Fruit fly (Drosophila melanogaster) whole organism, embryonic: ENCODE measurements around the gene eIF4E7.

Experiments
- Aef1 ChIP-seq: fragments of 200-800 bp; sonication (Bioruptor generic); IDR thresholded peaks from 3 replicates; pipeline ENCODE4 v1.3.6; 2022; ENCODE audit warnings: missing biosample characterization, missing genetic modification characterization
- Atf6 ChIP-seq: fragments of 200-800 bp; sonication (Bioruptor generic); IDR thresholded peaks from 2 replicates; pipeline ENCODE4 v1.3.6; 2022; ENCODE audit warnings: missing biosample characterization, missing genetic modification characterization
- Awh ChIP-seq: fragments of 200-800 bp; sonication (Bioruptor generic); IDR thresholded peaks from 2 replicates; pipeline ENCODE4, ENCODE4 v1.3.6; 2022; ENCODE audit warnings: missing biosample characterization, missing genetic modification characterization
- BEAF-32 ChIP-seq: fragments of 200-800 bp; sonication (Bioruptor generic); optimal IDR thresholded peaks from 3 replicates; lab custom pipeline; 2017; ENCODE audit warnings: missing biosample characterization, missing genetic modification characterization, mild to moderate bottlenecking, moderate library complexity, missing genetic modification reagents
- CG10366 ChIP-seq: fragments of 200-800 bp; sonication (Bioruptor generic); IDR thresholded peaks from 2 replicates; pipeline ENCODE4 v1.3.6; 2022; ENCODE audit warnings: missing biosample characterization, missing genetic modification characterization
- CG11247 ChIP-seq: fragments of 200-800 bp; sonication (Bioruptor generic); IDR thresholded peaks from 2 replicates; pipeline ENCODE4 v1.3.6; 2022; ENCODE audit warnings: missing biosample characterization, missing genetic modification characterization
- CG13624 ChIP-seq: fragments of 200-800 bp; sonication (Bioruptor generic); optimal IDR thresholded peaks from 2 replicates; lab custom pipeline; 2016; ENCODE audit warnings: missing biosample characterization, missing genetic modification characterization
- CG15601 ChIP-seq: fragments of 200-800 bp; sonication (Bioruptor generic); optimal IDR thresholded peaks from 3 replicates; lab custom pipeline; 2019; ENCODE audit warnings: missing biosample characterization, mild to moderate bottlenecking, missing genetic modification characterization, moderate library complexity
- CG17361 ChIP-seq: fragments of 200-800 bp; sonication (Bioruptor generic); IDR thresholded peaks from 3 replicates; pipeline ENCODE4 v1.3.6; 2022; ENCODE audit warnings: missing biosample characterization, missing genetic modification characterization
- CG18599 ChIP-seq: fragments of 200-800 bp; sonication (Bioruptor generic); optimal IDR thresholded peaks from 3 replicates; lab custom pipeline; 2017; ENCODE audit warnings: missing biosample characterization, missing genetic modification characterization, mild to moderate bottlenecking, moderate library complexity, missing genetic modification reagents
- CG30020 ChIP-seq: fragments of 200-800 bp; optimal IDR thresholded peaks from 2 replicates; lab custom pipeline; 2019; ENCODE audit warnings: missing biosample characterization, mild to moderate bottlenecking, missing genetic modification characterization, moderate library complexity
- CG34376 ChIP-seq: fragments of 200-800 bp; sonication (Bioruptor generic); optimal IDR thresholded peaks from 2 replicates; lab custom pipeline; 2018; ENCODE audit warnings: missing biosample characterization, mild to moderate bottlenecking, missing genetic modification characterization
- CG3995 ChIP-seq: fragments of 200-800 bp; sonication (Bioruptor generic); optimal IDR thresholded peaks from 3 replicates; lab custom pipeline; 2016; ENCODE audit warnings: missing biosample characterization, missing genetic modification characterization
- CG4328 ChIP-seq: fragments of 200-800 bp; sonication (Bioruptor generic); optimal IDR thresholded peaks from 3 replicates; lab custom pipeline; 2017; ENCODE audit warnings: missing biosample characterization, missing genetic modification reagents, missing genetic modification characterization
- CG4424 ChIP-seq: fragments of 200-800 bp; sonication (Bioruptor generic); optimal IDR thresholded peaks from 3 replicates; lab custom pipeline; 2016; ENCODE audit warnings: missing biosample characterization, missing genetic modification characterization
- CG7987 ChIP-seq: fragments of 200-800 bp; sonication (Bioruptor generic); optimal IDR thresholded peaks from 2 replicates; lab custom pipeline; 2018; ENCODE audit warnings: missing biosample characterization, mild to moderate bottlenecking, missing genetic modification characterization, moderate library complexity
- CG9932 ChIP-seq: fragments of 200-800 bp; sonication (Bioruptor generic); IDR thresholded peaks from 2 replicates; pipeline ENCODE4 v1.3.6; 2022; ENCODE audit warnings: missing biosample characterization, missing genetic modification characterization
- Dek ChIP-seq: fragments of 200-800 bp; sonication (Bioruptor generic); optimal IDR thresholded peaks from 3 replicates; lab custom pipeline; 2019; ENCODE audit warnings: missing biosample characterization, mild to moderate bottlenecking, missing genetic modification characterization, moderate library complexity
- HmgD ChIP-seq: fragments of 200-800 bp; sonication (Bioruptor generic); optimal IDR thresholded peaks from 3 replicates; lab custom pipeline; 2016; ENCODE audit warnings: missing biosample characterization, missing genetic modification characterization
- MESR4 ChIP-seq: fragments of 200-800 bp; sonication (Bioruptor generic); optimal IDR thresholded peaks from 2 replicates; lab custom pipeline; 2018; ENCODE audit warnings: missing biosample characterization, mild to moderate bottlenecking, missing genetic modification characterization, moderate library complexity
- Med ChIP-seq: fragments of 200-800 bp; sonication (Bioruptor generic); peaks from one replicate; lab custom pipeline; 2016; ENCODE audit warnings: missing biosample characterization, missing genetic modification characterization, mild to moderate bottlenecking, inconsistent platforms, moderate library complexity
- Nf-YA ChIP-seq: fragments of 200-800 bp; sonication (Bioruptor generic); IDR thresholded peaks from 2 replicates; pipeline ENCODE4 v1.3.6; 2022; ENCODE audit warnings: missing biosample characterization, missing genetic modification characterization
- Nf-YB ChIP-seq: fragments of 200-800 bp; sonication (Bioruptor generic); optimal IDR thresholded peaks from 3 replicates; lab custom pipeline; 2019; ENCODE audit warnings: missing biosample characterization, mild to moderate bottlenecking, missing genetic modification characterization, moderate library complexity
- Pdp1 ChIP-seq, 2 experiments: fragments of 200-800 bp; sonication (Bioruptor generic); optimal IDR thresholded peaks; 3 replicates each; lab custom pipeline; 2016; ENCODE audit warnings: missing biosample characterization in 2 of 2, missing genetic modification characterization in 2 of 2, mild to moderate bottlenecking in 1 of 2, moderate library complexity in 1 of 2
- Sox100B ChIP-seq: fragments of 200-800 bp; sonication (Bioruptor generic); optimal IDR thresholded peaks from 3 replicates; lab custom pipeline; 2018; ENCODE audit warnings: missing biosample characterization, mild to moderate bottlenecking, missing genetic modification characterization
- Ssrp ChIP-seq: fragments of 200-800 bp; sonication (Bioruptor generic); optimal IDR thresholded peaks from 2 replicates; lab custom pipeline; 2018; ENCODE audit warnings: missing biosample characterization, mild to moderate bottlenecking, missing genetic modification characterization, moderate library complexity
- ac ChIP-seq: fragments of 200-800 bp; sonication (Bioruptor generic); optimal IDR thresholded peaks from 3 replicates; lab custom pipeline; 2017; ENCODE audit warnings: missing biosample characterization, mild to moderate bottlenecking, missing genetic modification characterization
- bbx ChIP-seq: fragments of 200-800 bp; sonication (Bioruptor generic); IDR thresholded peaks from 2 replicates; pipeline ENCODE4 v1.3.6; 2022; ENCODE audit warnings: missing biosample characterization, missing genetic modification characterization; ENCODE audit not compliant: partially characterized antibody
- chinmo ChIP-seq: fragments of 200-800 bp; sonication (Bioruptor generic); IDR thresholded peaks from 4 replicates; pipeline ENCODE4 v1.3.6; 2022; ENCODE audit warnings: missing biosample characterization, missing genetic modification characterization; ENCODE audit not compliant: partially characterized antibody
- corto ChIP-seq: fragments of 200-800 bp; sonication (Bioruptor generic); optimal IDR thresholded peaks from 2 replicates; lab custom pipeline; 2016; ENCODE audit warnings: missing biosample characterization, mild to moderate bottlenecking, missing genetic modification characterization, moderate library complexity
- exex ChIP-seq: fragments of 200-800 bp; sonication (Bioruptor generic); optimal IDR thresholded peaks from 4 replicates; lab custom pipeline; 2018; ENCODE audit warnings: missing biosample characterization, mild to moderate bottlenecking, missing genetic modification characterization, moderate library complexity
- hb ChIP-seq: fragments of 200-800 bp; sonication (Bioruptor generic); IDR thresholded peaks from 3 replicates; pipeline ENCODE4 v1.3.6; 2022; ENCODE audit warnings: missing biosample characterization, missing genetic modification characterization; ENCODE audit not compliant: partially characterized antibody
- lab ChIP-seq: fragments of 200-800 bp; sonication (Bioruptor generic); optimal IDR thresholded peaks from 3 replicates; lab custom pipeline; 2017; ENCODE audit warnings: missing biosample characterization, missing genetic modification characterization, mild to moderate bottlenecking, moderate library complexity, missing genetic modification reagents
- mirr ChIP-seq: fragments of 200-800 bp; sonication (Bioruptor generic); optimal IDR thresholded peaks from 3 replicates; lab custom pipeline; 2018; ENCODE audit warnings: missing biosample characterization, mild to moderate bottlenecking, missing genetic modification characterization
- repo ChIP-seq: fragments of 200-800 bp; sonication (Bioruptor generic); optimal IDR thresholded peaks from 2 replicates; lab custom pipeline; 2016; ENCODE audit warnings: missing biosample characterization, missing genetic modification characterization
- sd ChIP-seq: fragments of 200-800 bp; sonication (Bioruptor generic); optimal IDR thresholded peaks from 3 replicates; lab custom pipeline; 2018; ENCODE audit warnings: missing biosample characterization, mild to moderate bottlenecking, missing genetic modification characterization, moderate library complexity
- sisA ChIP-seq: fragments of 200-800 bp; sonication (Bioruptor generic); IDR thresholded peaks from 2 replicates; pipeline ENCODE4 v1.3.6; 2022; ENCODE audit warnings: missing biosample characterization, missing genetic modification characterization
- slp2 ChIP-seq: fragments of 200-800 bp; sonication (Bioruptor generic); optimal IDR thresholded peaks from 2 replicates; lab custom pipeline; 2016; ENCODE audit warnings: missing biosample characterization, missing genetic modification characterization
- sob ChIP-seq: fragments of 200-800 bp; sonication (Bioruptor generic); IDR thresholded peaks from 2 replicates; pipeline ENCODE4 v1.3.6; 2022; ENCODE audit warnings: missing biosample characterization, missing genetic modification characterization
- sug ChIP-seq: fragments of 200-800 bp; optimal IDR thresholded peaks from 2 replicates; lab custom pipeline; 2019; ENCODE audit warnings: missing biosample characterization, mild to moderate bottlenecking, missing genetic modification characterization, moderate library complexity
- tna ChIP-seq: fragments of 200-800 bp; sonication (Bioruptor generic); IDR thresholded peaks from 2 replicates; pipeline ENCODE4 v1.3.6; 2022; ENCODE audit warnings: missing biosample characterization, missing genetic modification characterization; ENCODE audit not compliant: partially characterized antibody
- wdn ChIP-seq: fragments of 200-800 bp; sonication (Bioruptor generic); IDR thresholded peaks from 2 replicates; pipeline ENCODE4 v1.3.6; 2022; ENCODE audit warnings: missing biosample characterization, missing genetic modification characterization
- z ChIP-seq: fragments of 200-800 bp; sonication (Bioruptor generic); IDR thresholded peaks from 3 replicates; pipeline ENCODE4 v1.3.6; 2022; ENCODE audit warnings: missing biosample characterization, missing genetic modification characterization

Gene eIF4E7

DNA sequence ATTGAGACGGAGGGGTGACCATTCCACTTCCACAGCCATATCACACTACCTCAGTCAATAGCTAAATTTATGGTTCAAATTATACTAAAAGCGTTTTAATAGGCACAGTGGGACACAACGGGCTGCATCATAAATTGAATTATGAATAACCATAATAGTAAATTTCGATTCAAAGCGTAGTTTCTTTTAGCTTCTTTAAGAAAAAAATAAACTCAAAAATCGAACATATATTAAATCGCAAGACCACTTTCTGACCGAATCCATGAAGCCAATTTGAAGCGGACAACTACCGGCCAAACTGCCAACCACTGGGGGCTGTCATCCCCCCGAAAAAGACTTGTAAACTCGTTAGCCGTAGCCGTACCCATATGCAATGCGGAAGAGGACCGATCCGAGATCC lies 18.7 kb upstream of the eIF4E7 start:
- TF ChIP-seq MESR4 (GFP tag; lab: Kevin White, UChicago) (no peak), Atf6 (GFP tag; lab: Robert Waterston, UW) (no peak), Ssrp (no peak), CG30020 (tag; lab: Kevin White, UChicago) (no peak), slp2 (GFP tag; lab: Kevin White, UChicago) (no peak), Awh (no peak), CG7987 (no peak), corto (GFP tag; lab: Kevin White, UChicago) (no peak), CG4424 (GFP tag; lab: Kevin White, UChicago) (no peak), Sox100B (GFP tag; lab: Kevin White, UChicago) (no peak), Dek (tag; lab: Kevin White, UChicago) (no peak), BEAF-32 (no peak), CG9932 (GFP tag; lab: Robert Waterston, UW) (no peak)

DNA sequence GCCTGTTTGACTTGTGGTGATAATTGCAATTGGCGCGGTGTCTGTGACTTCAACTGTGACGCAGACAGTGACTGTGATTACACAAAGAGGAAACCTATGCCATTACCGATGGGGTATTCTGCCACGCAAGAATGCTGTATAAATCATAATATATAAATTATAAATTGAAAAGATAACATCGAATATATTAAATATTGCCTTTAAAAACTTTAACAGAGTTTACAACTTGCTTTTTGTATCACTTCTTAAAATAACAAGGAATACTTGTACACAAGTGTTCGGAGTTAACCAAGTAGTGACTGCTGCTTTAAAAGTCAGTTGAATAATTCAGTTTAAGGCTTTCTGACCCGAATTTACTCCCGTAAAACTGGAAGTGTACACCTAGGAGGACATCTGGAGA lies 17.7 kb upstream of the eIF4E7 start, which contains the start of gene CG11379:
TSS of gene CG11379 (plus strand) at position 301 of the 400 bp plus-strand sequence.
- TF ChIP-seq CG3995 (GFP tag; lab: Kevin White, UChicago): peak; percentile 27
- no peak for TF ChIP-seq CG10366 (GFP tag; lab: Robert Waterston, UW)

dm6 chrX:1175993-1176392 lies 13.8 kb upstream of the eIF4E7 start, which contains the start of gene CG11384:
CG11384 (minus strand) TSS chrX:1176035.
- TF ChIP-seq CG15601 (tag; lab: Kevin White, UChicago) (no peak), mirr (GFP tag; lab: Kevin White, UChicago) (peak; percentile 27), CG34376 (GFP tag; lab: Kevin White, UChicago) (peak; percentile 47), hb (GFP tag; lab: Robert Waterston, UW) (no peak), exex (tag; lab: Kevin White, UChicago) (peak; percentile 90), sug (tag; lab: Kevin White, UChicago) (peak; percentile 47), sd (tag; lab: Kevin White, UChicago) (peak; percentile 75)
- TF ChIP-seq, all 482 proteins: peak for 5

- TF ChIP-seq lab (peak; percentile 63), wdn (GFP tag; lab: Robert Waterston, UW) (no peak)
Measured at dm6 chrX:1173564-1173963, 11.4 kb upstream of the eIF4E7 start.

DNA sequence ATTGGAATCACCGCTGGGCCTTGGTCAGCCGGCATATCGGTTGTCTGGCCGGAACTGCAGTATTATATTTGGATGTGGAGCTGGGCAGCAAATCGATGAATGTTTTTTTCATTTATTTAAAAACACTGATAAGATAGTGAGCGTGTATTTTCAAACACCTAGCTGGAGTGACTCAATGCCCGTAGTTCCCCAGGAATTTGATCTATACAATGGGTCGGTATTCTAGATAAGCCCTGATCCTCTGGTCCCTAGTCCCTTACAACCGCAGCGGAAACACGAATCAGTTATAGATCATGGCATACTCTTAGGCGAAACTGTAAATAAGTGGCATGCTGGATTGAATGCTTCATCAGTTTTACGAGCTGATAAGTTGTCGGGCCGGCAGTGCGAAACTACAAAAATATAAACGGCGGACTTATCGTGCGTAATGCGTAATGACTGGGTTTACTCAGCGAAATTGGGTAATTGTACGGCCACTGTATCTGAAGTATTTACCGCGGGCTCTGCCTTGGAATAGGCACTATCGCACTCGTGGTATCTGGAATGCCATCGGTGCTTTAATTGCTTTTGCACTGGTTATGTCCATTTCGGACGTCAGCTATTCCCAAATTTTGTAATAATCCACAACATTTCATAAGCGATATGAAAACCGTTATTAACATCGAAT lies 10.7 kb upstream of the eIF4E7 start:
- TF ChIP-seq sob (no peak), Nf-YA (GFP tag; lab: Robert Waterston, UW) (no peak), z (GFP tag; lab: Robert Waterston, UW) (no peak), bbx (GFP tag; lab: Robert Waterston, UW) (no peak), CG13624 (no peak), HmgD (GFP tag; lab: Kevin White, UChicago) (no peak), Nf-YB (GFP tag; lab: Kevin White, UChicago) (no peak), sisA (GFP tag; lab: Robert Waterston, UW) (no peak), CG18599 (GFP tag; lab: Kevin White, UChicago) (peak; percentile 5), CG11247 (GFP tag; lab: Robert Waterston, UW) (no peak), exex (tag; lab: Kevin White, UChicago) (peak; percentile 95), CG4328 (GFP tag; lab: Kevin White, UChicago) (no peak), mirr (GFP tag; lab: Kevin White, UChicago) (peak; percentile 88), repo (GFP tag; lab: Kevin White, UChicago) (no peak), chinmo (0 out of 4 replicates have a peak, but pooled peaks have one; percentile 30), Med (GFP tag; lab: Kevin White, UChicago) (peak; percentile 20), Pdp1 (GFP tag; optimal IDR thresholded peaks at IDR 0.05; lab: Kevin White, UChicago) (peak in 1 of 2 experiments; percentile 78), CG17361 (GFP tag; lab: Robert Waterston, UW) (no peak), tna (GFP tag; lab: Robert Waterston, UW) (no peak), Aef1 (no peak), ac (GFP tag; lab: Kevin White, UChicago) (no peak)
